Fruit fly (Drosophila melanogaster): ENCODE measurements around the gene glec.

glec gene

dm6 chr3R:21825775-21826558, 30.1 kb downstream of the glec start (continued):
- TF ChIP-seq CG8089 (GFP tag; optimal IDR thresholded peaks at IDR 0.05) (no peak), Med (GFP tag) (peak; percentile 24), CG3838 (GFP tag; optimal IDR thresholded peaks at IDR 0.05) (no peak), CG12942 (GFP tag; optimal IDR thresholded peaks at IDR 0.05) (no peak), CG10147 (GFP tag; optimal IDR thresholded peaks at IDR 0.05) (no peak), lbe (GFP tag; optimal IDR thresholded peaks at IDR 0.05) (no peak), lmd (GFP tag; IDR thresholded peaks at IDR 0.05) (no peak), kah (GFP tag; optimal IDR thresholded peaks at IDR 0.05) (no peak), gem (tag; optimal IDR thresholded peaks at IDR 0.05) (peak; percentile 2), CG15514 (GFP tag; optimal IDR thresholded peaks at IDR 0.05) (no peak), CG11456 (GFP tag; IDR thresholded peaks at IDR 0.05) (no peak), CG18011 (GFP tag; optimal IDR thresholded peaks at IDR 0.05) (no peak), CG8478 (optimal IDR thresholded peaks at IDR 0.05) (no peak), CG2712 (tag; optimal IDR thresholded peaks at IDR 0.05) (peak; percentile 6), CG6689 (GFP tag; IDR thresholded peaks at IDR 0.05) (0 out of 2 replicates have a peak, but pooled peaks have one; percentile 6), H15 (GFP tag; IDR thresholded peaks at IDR 0.05) (no peak), CG13624 (GFP tag; optimal IDR thresholded peaks at IDR 0.05) (no peak), dmrt11E (tag; optimal IDR thresholded peaks at IDR 0.05) (peak; percentile 59), wek (GFP tag; optimal IDR thresholded peaks at IDR 0.05) (no peak), Drgx (GFP tag; IDR thresholded peaks at IDR 0.05) (no peak), eyg (GFP tag; optimal IDR thresholded peaks at IDR 0.05) (no peak), D19B (GFP tag; optimal IDR thresholded peaks at IDR 0.05) (no peak), CG6272 (GFP tag; IDR thresholded peaks at IDR 0.05) (no peak), Nf-YC (tag; optimal IDR thresholded peaks at IDR 0.05) (no peak), pros (GFP tag; optimal IDR thresholded peaks at IDR 0.05) (no peak), CG8290 (GFP tag; optimal IDR thresholded peaks at IDR 0.05) (no peak), CG8290 (tag; optimal IDR thresholded peaks at IDR 0.05) (no peak), cato (GFP tag; optimal IDR thresholded peaks at IDR 0.05; ENCODE audit: borderline replicate concordance) (no peak), yki (optimal IDR thresholded peaks at IDR 0.05) (no peak), eve (GFP tag; optimal IDR thresholded peaks at IDR 0.05) (no peak), zf30C (GFP tag; optimal IDR thresholded peaks at IDR 0.05) (peak; percentile 27), toy (GFP tag; IDR thresholded peaks at IDR 0.05) (0 out of 2 replicates have a peak, but pooled peaks have one; percentile 17), inv (GFP tag; IDR thresholded peaks at IDR 0.05; ENCODE audit: partially characterized antibody) (no peak), sisA (GFP tag; IDR thresholded peaks at IDR 0.05) (no peak), HHEX (GFP tag; optimal IDR thresholded peaks at IDR 0.05) (no peak), Antp (GFP tag; optimal IDR thresholded peaks at IDR 0.05) (no peak), CG9727 (GFP tag; optimal IDR thresholded peaks at IDR 0.05) (peak; percentile 34), grn (GFP tag; optimal IDR thresholded peaks at IDR 0.05) (no peak), abd-A (tag; optimal IDR thresholded peaks at IDR 0.05) (no peak), CG9932 (GFP tag; IDR thresholded peaks at IDR 0.05) (no peak), CG10654 (GFP tag; optimal IDR thresholded peaks at IDR 0.05) (no peak), hb (GFP tag; IDR thresholded peaks at IDR 0.05; ENCODE audit: partially characterized antibody) (no peak), CG8281 (tag; optimal IDR thresholded peaks at IDR 0.05) (no peak), Oaz (GFP tag; IDR thresholded peaks at IDR 0.05) (no peak), CG3163 (GFP tag; optimal IDR thresholded peaks at IDR 0.05) (no peak), phol (tag; optimal IDR thresholded peaks at IDR 0.05) (peak; percentile 6), Meics (GFP tag; optimal IDR thresholded peaks at IDR 0.05) (no peak), CG15696 (tag; optimal IDR thresholded peaks at IDR 0.05) (peak; percentile 40), cas (GFP tag; IDR thresholded peaks at IDR 0.05) (no peak), chinmo (GFP tag; IDR thresholded peaks at IDR 0.05; ENCODE audit: partially characterized antibody) (no peak), btn (GFP tag; optimal IDR thresholded peaks at IDR 0.05) (no peak)
